Fruit fly (Drosophila melanogaster): Measurements from ENCODE around the gene CG31036.

CG31036 gene

DNA sequence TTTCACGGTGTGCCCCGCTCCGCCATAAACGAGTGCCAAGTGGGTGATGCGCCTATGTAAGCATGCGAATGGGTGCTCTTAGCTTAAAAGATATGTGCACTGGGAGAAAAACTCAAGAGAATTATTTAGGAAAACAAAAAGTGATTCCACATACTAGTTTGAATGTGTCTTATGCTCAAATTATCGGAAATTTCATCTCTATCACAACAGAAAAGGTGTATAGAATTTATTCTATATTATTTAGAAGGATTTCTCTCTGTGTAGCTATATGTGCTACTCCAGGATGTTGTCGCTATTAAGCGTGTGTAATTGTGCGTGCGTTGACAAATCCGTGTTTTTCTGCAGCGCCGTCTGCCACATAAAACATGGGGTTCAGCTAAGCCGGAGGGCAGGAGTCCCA is 51.4 kb downstream of the CG31036 start:
- 0 out of 2 replicates have a peak, but pooled peaks have one; percentile 37 for TF ChIP-seq CG15336 (GFP tag; IDR thresholded peaks at IDR 0.05)
- no peak for TF ChIP-seq esn (GFP tag; optimal IDR thresholded peaks at IDR 0.05)
- no peak for TF ChIP-seq Smox (GFP tag; optimal IDR thresholded peaks at IDR 0.05)
- no peak for TF ChIP-seq salr (GFP tag; optimal IDR thresholded peaks at IDR 0.05)
- 0 out of 3 replicates have a peak, but pooled peaks have one; percentile 44 for TF ChIP-seq eg (GFP tag; IDR thresholded peaks at IDR 0.05)
- peak; percentile 60; the same call in 2 of the 3 replicates for TF ChIP-seq CG6163 (GFP tag; IDR thresholded peaks at IDR 0.05)
- no peak for TF ChIP-seq lz (GFP tag; optimal IDR thresholded peaks at IDR 0.05)
- no peak for TF ChIP-seq acj6 (GFP tag; optimal IDR thresholded peaks at IDR 0.05)
- peak; percentile 5 for TF ChIP-seq achi (GFP tag; optimal IDR thresholded peaks at IDR 0.05)
- peak; percentile 65 for TF ChIP-seq Eip78C (GFP tag)
- no peak for TF ChIP-seq Sox14 (GFP tag; optimal IDR thresholded peaks at IDR 0.05)
- TF ChIP-seq CG8119 (GFP tag; IDR thresholded peaks at IDR 0.05), result peak; percentile 49; the same call in 2 of the 3 replicates
- TF ChIP-seq svp (GFP tag), result no peak
- TF ChIP-seq ss (GFP tag; optimal IDR thresholded peaks at IDR 0.05), result peak in 1 of 2 experiments; percentile 1
- TF ChIP-seq CG1621 (tag; optimal IDR thresholded peaks at IDR 0.05), result no peak
- TF ChIP-seq Hr38 (GFP tag; optimal IDR thresholded peaks at IDR 0.05), result no peak
- peak; percentile 11 for TF ChIP-seq CG10669 (GFP tag; optimal IDR thresholded peaks at IDR 0.05)
- no peak for TF ChIP-seq CG31627 (GFP tag; optimal IDR thresholded peaks at IDR 0.05)
- no peak for TF ChIP-seq fkh (GFP tag; optimal IDR thresholded peaks at IDR 0.05)
- TF ChIP-seq Eip93F (GFP tag; optimal IDR thresholded peaks at IDR 0.05), result no peak
- TF ChIP-seq Sox15 (GFP tag; optimal IDR thresholded peaks at IDR 0.05), result no peak
- TF ChIP-seq CG32006 (GFP tag; optimal IDR thresholded peaks at IDR 0.05), result peak; percentile 35
- no peak for TF ChIP-seq Gug (GFP tag; IDR thresholded peaks at IDR 0.05)

All from whole organism, prepupa.